Fruit fly (Drosophila melanogaster) whole organism, embryonic: ENCODE results near the gene Theg.
A peak's percentile ranks its signal among the peaks of the same experiment; 100 is the strongest.

ENCODE experiments used
- CG11456 ChIP-seq: fragments of 200-800 bp; sonication (Bioruptor generic); IDR thresholded peaks from 3 replicates; pipeline ENCODE4 v1.3.6; 2022; ENCODE audit warnings: missing biosample characterization, missing genetic modification characterization
- CG12391 ChIP-seq: fragments of 200-800 bp; sonication (Bioruptor generic); optimal IDR thresholded peaks from 3 replicates; lab custom pipeline; 2018; ENCODE audit warnings: missing biosample characterization, mild to moderate bottlenecking, missing genetic modification characterization, moderate library complexity
- CG12659 ChIP-seq: fragments of 200-800 bp; sonication (Bioruptor generic); optimal IDR thresholded peaks from 3 replicates; lab custom pipeline; 2017; ENCODE audit warnings: mild to moderate bottlenecking, missing biosample characterization, missing genetic modification reagents, missing genetic modification characterization
- CG12744 ChIP-seq: fragments of 200-800 bp; sonication (Bioruptor generic); optimal IDR thresholded peaks from 2 replicates; lab custom pipeline; 2016; ENCODE audit warnings: missing biosample characterization, missing genetic modification characterization
- CG13624 ChIP-seq: fragments of 200-800 bp; sonication (Bioruptor generic); optimal IDR thresholded peaks from 2 replicates; lab custom pipeline; 2016; ENCODE audit warnings: missing biosample characterization, missing genetic modification characterization
- CG16813 ChIP-seq: fragments of 200-800 bp; sonication (Bioruptor generic); IDR thresholded peaks from 3 replicates; pipeline ENCODE4 v1.3.6; 2022; ENCODE audit warnings: missing biosample characterization, missing genetic modification characterization; ENCODE audit not compliant: partially characterized antibody
- CG17912 ChIP-seq: fragments of 200-800 bp; sonication (Bioruptor generic); optimal IDR thresholded peaks from 2 replicates; lab custom pipeline; 2018; ENCODE audit warnings: missing biosample characterization, mild to moderate bottlenecking, missing genetic modification characterization
- CG1832 ChIP-seq: fragments of 200-800 bp; sonication (Bioruptor generic); optimal IDR thresholded peaks from 2 replicates; lab custom pipeline; 2017; ENCODE audit warnings: missing biosample characterization, mild to moderate bottlenecking, missing genetic modification characterization, inconsistent platforms
- CG3407 ChIP-seq: fragments of 200-800 bp; sonication (Bioruptor generic); optimal IDR thresholded peaks from 2 replicates; lab custom pipeline; 2018; ENCODE audit warnings: missing biosample characterization, mild to moderate bottlenecking, missing genetic modification characterization
- CG34224 ChIP-seq: fragments of 200-800 bp; sonication (Bioruptor generic); IDR thresholded peaks from 3 replicates; pipeline ENCODE4 v1.3.6; 2022; ENCODE audit warnings: missing biosample characterization, missing genetic modification characterization; ENCODE audit not compliant: partially characterized antibody
- CG4404 ChIP-seq: fragments of 200-800 bp; sonication (Bioruptor generic); IDR thresholded peaks from 2 replicates; pipeline ENCODE4 v1.3.6; 2022; ENCODE audit warnings: missing biosample characterization, missing genetic modification characterization
- CG5180 ChIP-seq: fragments of 200-800 bp; sonication (Bioruptor generic); optimal IDR thresholded peaks from 3 replicates; lab custom pipeline; 2017; ENCODE audit warnings: missing biosample characterization, missing genetic modification characterization, mild to moderate bottlenecking, moderate library complexity, missing genetic modification reagents
- CG6175 ChIP-seq: fragments of 200-800 bp; sonication (Bioruptor generic); IDR thresholded peaks from 3 replicates; pipeline ENCODE4 v1.3.6; 2022; ENCODE audit warnings: missing biosample characterization, missing genetic modification characterization
- Chrac-16 ChIP-seq: fragments of 200-800 bp; sonication (Bioruptor generic); optimal IDR thresholded peaks from 3 replicates; lab custom pipeline; 2016; ENCODE audit warnings: missing biosample characterization, missing genetic modification characterization
- Dfd ChIP-seq, 2 experiments: fragments of >200 bp; optimal IDR thresholded peaks; 2 replicates each; lab custom pipeline; 2017; ENCODE audit warnings: missing biosample characterization in 2 of 2, missing genetic modification characterization in 2 of 2
- Dip2 ChIP-seq: fragments of 200-800 bp; sonication (Bioruptor generic); IDR thresholded peaks from 2 replicates; pipeline ENCODE4 v1.3.6; 2022; ENCODE audit warnings: missing biosample characterization, missing genetic modification characterization
- HHEX ChIP-seq: fragments of 200-800 bp; sonication (Bioruptor generic); optimal IDR thresholded peaks from 3 replicates; lab custom pipeline; 2017; ENCODE audit warnings: missing biosample characterization, mild to moderate bottlenecking, missing genetic modification characterization, missing genetic modification reagents
- HLH4C ChIP-seq: fragments of 200-800 bp; sonication (Bioruptor generic); IDR thresholded peaks from 3 replicates; pipeline ENCODE4 v1.3.6; 2022; ENCODE audit warnings: missing biosample characterization, missing genetic modification characterization; ENCODE audit not compliant: partially characterized antibody
- Optix ChIP-seq: fragments of 200-800 bp; sonication (Bioruptor generic); IDR thresholded peaks from 3 replicates; pipeline ENCODE4 v1.3.6; 2022; ENCODE audit warnings: missing biosample characterization, missing genetic modification characterization
- Sox102F ChIP-seq: fragments of 200-800 bp; sonication (Bioruptor generic); optimal IDR thresholded peaks from 2 replicates; lab custom pipeline; 2018; ENCODE audit warnings: missing biosample characterization, mild to moderate bottlenecking, missing genetic modification characterization, moderate library complexity
- Stat92E ChIP-seq, 3 experiments: fragments of >200 bp in 2 of 3; fragments of 200-800 bp in 1 of 3; sonication (Bioruptor generic) in 1 of 3; optimal IDR thresholded peaks; 2 replicates each; lab custom pipeline; 2017 to 2019; ENCODE audit warnings: missing biosample characterization in 3 of 3, missing genetic modification characterization in 3 of 3, mild to moderate bottlenecking in 1 of 3, moderate library complexity in 1 of 3
- Usf ChIP-seq: fragments of 200-800 bp; sonication (Bioruptor generic); optimal IDR thresholded peaks from 2 replicates; lab custom pipeline; 2017; ENCODE audit warnings: missing genotype, missing biosample characterization, missing genetic modification characterization
- ac ChIP-seq: fragments of 200-800 bp; sonication (Bioruptor generic); optimal IDR thresholded peaks from 3 replicates; lab custom pipeline; 2017; ENCODE audit warnings: missing biosample characterization, mild to moderate bottlenecking, missing genetic modification characterization
- bsh ChIP-seq, 2 experiments: fragments of 200-800 bp; sonication (Bioruptor generic); optimal IDR thresholded peaks; 2 replicates each; lab custom pipeline; 2017 to 2018; ENCODE audit warnings: mild to moderate bottlenecking in 2 of 2, missing biosample characterization in 2 of 2, missing genetic modification characterization in 2 of 2, moderate library complexity in 1 of 2
- crp ChIP-seq, 2 experiments: fragments of 200-800 bp; sonication (Bioruptor generic); optimal IDR thresholded peaks; 2 replicates in 1 of 2; 3 replicates in 1 of 2; lab custom pipeline; 2017; ENCODE audit warnings: missing biosample characterization in 2 of 2, missing genetic modification characterization in 2 of 2, mild to moderate bottlenecking in 1 of 2, moderate library complexity in 1 of 2
- cwo ChIP-seq: fragments of 200-800 bp; sonication (Bioruptor generic); optimal IDR thresholded peaks from 3 replicates; lab custom pipeline; 2017; ENCODE audit warnings: missing biosample characterization, missing genetic modification characterization, mild to moderate bottlenecking, moderate library complexity, missing genetic modification reagents
- da ChIP-seq: fragments of 200-800 bp; sonication (Bioruptor generic); optimal IDR thresholded peaks from 2 replicates; lab custom pipeline; 2016; ENCODE audit warnings: missing biosample characterization, missing genetic modification characterization
- dimm ChIP-seq: fragments of 200-800 bp; sonication (Bioruptor generic); IDR thresholded peaks from 2 replicates; pipeline ENCODE4 v1.3.6; 2022; ENCODE audit warnings: missing biosample characterization, missing genetic modification characterization
- disco-r ChIP-seq: fragments of 200-800 bp; sonication (Bioruptor generic); optimal IDR thresholded peaks from 2 replicates; lab custom pipeline; 2016; ENCODE audit warnings: missing biosample characterization, missing genetic modification characterization
- esg ChIP-seq: fragments of 200-800 bp; sonication (Bioruptor generic); conservative IDR thresholded peaks from 2 replicates; pipeline ENCODE4 v1.3.6; 2022; ENCODE audit warnings: missing biosample characterization, missing genetic modification characterization
- fd96Cb ChIP-seq: fragments of 200-800 bp; sonication (Bioruptor generic); optimal IDR thresholded peaks from 2 replicates; lab custom pipeline; 2018; ENCODE audit warnings: missing biosample characterization, mild to moderate bottlenecking, missing genetic modification characterization, moderate library complexity
- ftz-f1 ChIP-seq: fragments of 200-800 bp; sonication (Bioruptor generic); optimal IDR thresholded peaks from 2 replicates; lab custom pipeline; 2016; ENCODE audit warnings: missing biosample characterization, missing genetic modification characterization
- gt ChIP-seq: fragments of 200-800 bp; sonication (Bioruptor generic); IDR thresholded peaks from 2 replicates; pipeline ENCODE4 v1.3.6; 2022; ENCODE audit warnings: missing biosample characterization, missing genetic modification characterization
- hb ChIP-seq: fragments of 200-800 bp; sonication (Bioruptor generic); IDR thresholded peaks from 3 replicates; pipeline ENCODE4 v1.3.6; 2022; ENCODE audit warnings: missing biosample characterization, missing genetic modification characterization; ENCODE audit not compliant: partially characterized antibody
- hkb ChIP-seq, 2 experiments: fragments of 200-800 bp in 1 of 2; fragments of >200 bp in 1 of 2; sonication (Bioruptor generic) in 1 of 2; IDR thresholded peaks in 1 of 2; optimal IDR thresholded peaks in 1 of 2; 2 replicates each; pipeline versions ENCODE4 v1.3.6 to Lab custom; 2017 to 2022; ENCODE audit warnings: missing biosample characterization in 1 of 2, missing genetic modification characterization in 1 of 2
- jing ChIP-seq: fragments of 200-800 bp; sonication (Bioruptor generic); optimal IDR thresholded peaks from 2 replicates; lab custom pipeline; 2018; ENCODE audit warnings: missing biosample characterization, mild to moderate bottlenecking, missing genetic modification characterization
- odd ChIP-seq: fragments of 200-800 bp; sonication (Bioruptor generic); optimal IDR thresholded peaks from 2 replicates; lab custom pipeline; 2017; ENCODE audit warnings: missing biosample characterization, mild to moderate bottlenecking, missing genetic modification characterization
- peb ChIP-seq: fragments of 200-800 bp; sonication (Bioruptor generic); IDR thresholded peaks from 2 replicates; pipeline ENCODE4 v1.3.6; 2022; ENCODE audit warnings: missing biosample characterization, missing genetic modification characterization
- pnt ChIP-seq: fragments of 200-800 bp; sonication (Bioruptor generic); optimal IDR thresholded peaks from 3 replicates; lab custom pipeline; 2016; ENCODE audit warnings: missing biosample characterization, missing genetic modification characterization
- pros ChIP-seq: fragments of 200-800 bp; sonication (Bioruptor generic); optimal IDR thresholded peaks from 3 replicates; lab custom pipeline; 2019; ENCODE audit warnings: missing biosample characterization, mild to moderate bottlenecking, missing genetic modification characterization, moderate library complexity
- repo ChIP-seq: fragments of 200-800 bp; sonication (Bioruptor generic); optimal IDR thresholded peaks from 2 replicates; lab custom pipeline; 2016; ENCODE audit warnings: missing biosample characterization, missing genetic modification characterization
- schlank ChIP-seq: fragments of 200-800 bp; sonication (Bioruptor generic); optimal IDR thresholded peaks from 2 replicates; lab custom pipeline; 2018; ENCODE audit warnings: missing biosample characterization, mild to moderate bottlenecking, missing genetic modification characterization
- slp2 ChIP-seq: fragments of 200-800 bp; sonication (Bioruptor generic); optimal IDR thresholded peaks from 2 replicates; lab custom pipeline; 2016; ENCODE audit warnings: missing biosample characterization, missing genetic modification characterization
- stwl ChIP-seq: fragments of 200-800 bp; sonication (Bioruptor generic); optimal IDR thresholded peaks from 3 replicates; lab custom pipeline; 2018; ENCODE audit warnings: missing biosample characterization, mild to moderate bottlenecking, missing genetic modification characterization, moderate library complexity
- tin ChIP-seq: fragments of 200-800 bp; sonication (Bioruptor generic); optimal IDR thresholded peaks from 3 replicates; lab custom pipeline; 2016; ENCODE audit warnings: missing biosample characterization, missing genetic modification characterization
- toy ChIP-seq: fragments of 200-800 bp; sonication (Bioruptor generic); IDR thresholded peaks from 2 replicates; pipeline ENCODE4 v1.3.6; 2022; ENCODE audit warnings: missing biosample characterization, missing genetic modification characterization
- trem ChIP-seq: fragments of 200-800 bp; optimal IDR thresholded peaks from 3 replicates; lab custom pipeline; 2019; ENCODE audit warnings: missing biosample characterization, mild to moderate bottlenecking, missing genetic modification characterization, moderate library complexity
- ttk ChIP-seq: fragments of 200-800 bp; sonication (Bioruptor generic); IDR thresholded peaks from 2 replicates; pipeline ENCODE4 v2.1.2; 2022; ENCODE audit warnings: missing biosample characterization, missing genetic modification characterization

Gene Theg

dm6 chr3R:22049134-22049796 lies 34.8 kb downstream of the Theg start (continued):
- TF ChIP-seq peb (GFP tag; lab: Robert Waterston, UW) (peak; percentile 55; the same call in 1 of the 2 replicates), disco-r (peak; percentile 66), pnt (GFP tag; lab: Kevin White, UChicago) (peak; percentile 72), CG12744 (GFP tag; lab: Kevin White, UChicago) (peak; percentile 29), Stat92E (GFP tag; optimal IDR thresholded peaks at IDR 0.05; lab: Kevin White, UChicago) (no peak), CG12659 (GFP tag; lab: Kevin White, UChicago) (peak; percentile 81), CG3407 (peak; percentile 76), hb (GFP tag; lab: Robert Waterston, UW) (no peak), HLH4C (GFP tag; lab: Robert Waterston, UW) (no peak), stwl (tag; lab: Kevin White, UChicago) (no peak), Sox102F (GFP tag; lab: Kevin White, UChicago) (peak; percentile 86), CG4404 (peak; percentile 55), trem (tag; lab: Kevin White, UChicago) (peak; percentile 60), gt (GFP tag; lab: Robert Waterston, UW) (peak; percentile 15; the same call in 1 of the 2 replicates), Usf (GFP tag; lab: Kevin White, UChicago) (no peak), slp2 (GFP tag; lab: Kevin White, UChicago) (peak; percentile 68), Optix (GFP tag; lab: Robert Waterston, UW) (peak; percentile 74; the same call in 2 of the 3 replicates), toy (GFP tag; lab: Robert Waterston, UW) (0 out of 2 replicates have a peak, but pooled peaks have one; percentile 28), hkb (optimal IDR thresholded peaks at IDR 0.05; lab: Kevin White, UChicago) (no peak), hkb (GFP tag; IDR thresholded peaks at IDR 0.05; lab: Robert Waterston, UW) (peak; percentile 87), CG6175 (GFP tag; lab: Robert Waterston, UW) (peak; percentile 57; the same call in 1 of the 3 replicates), CG34224 (GFP tag; lab: Robert Waterston, UW) (no peak), Dfd (GFP tag; optimal IDR thresholded peaks at IDR 0.05; lab: Kevin White, UChicago) (no peak), CG12391 (tag; lab: Kevin White, UChicago) (peak; percentile 84), CG11456 (GFP tag; lab: Robert Waterston, UW) (peak; percentile 72), esg (GFP tag; lab: Robert Waterston, UW) (peak; percentile 73), CG5180 (GFP tag; lab: Kevin White, UChicago) (peak; percentile 59), CG1832 (GFP tag; lab: Kevin White, UChicago) (no peak), Dip2 (GFP tag; lab: Robert Waterston, UW) (no peak), dimm (GFP tag; lab: Robert Waterston, UW) (no peak; the same call in 1 of the 2 replicates), ftz-f1 (GFP tag; lab: Kevin White, UChicago) (peak; percentile 10), Chrac-16 (GFP tag; lab: Kevin White, UChicago) (peak; percentile 69), pros (GFP tag; lab: Kevin White, UChicago) (peak; percentile 8), odd (GFP tag; lab: Kevin White, UChicago) (peak; percentile 68), CG16813 (GFP tag; lab: Robert Waterston, UW) (no peak), ac (GFP tag; lab: Kevin White, UChicago) (peak; percentile 22), CG13624 (peak; percentile 68), da (GFP tag; lab: Kevin White, UChicago) (peak; percentile 73), CG17912 (GFP tag; lab: Kevin White, UChicago) (peak; percentile 7), ttk (peak; percentile 85), repo (GFP tag; lab: Kevin White, UChicago) (peak; percentile 45), tin (peak; percentile 76), jing (GFP tag; lab: Kevin White, UChicago) (peak; percentile 72), HHEX (peak; percentile 84), schlank (tag; lab: Kevin White, UChicago) (peak; percentile 44), fd96Cb (tag; lab: Kevin White, UChicago) (peak; percentile 83), bsh (GFP tag; optimal IDR thresholded peaks at IDR 0.05; lab: Kevin White, UChicago) (peak; percentile 45 to 87), cwo (GFP tag; lab: Kevin White, UChicago) (peak; percentile 96), crp (GFP tag; optimal IDR thresholded peaks at IDR 0.05; lab: Kevin White, UChicago) (peak in 1 of 2 experiments; percentile 20)
